Fruit fly (Drosophila melanogaster) whole organism, prepupa: ENCODE data around the gene CG6026.
A peak's percentile ranks its signal among the peaks of the same experiment; 100 is the strongest.

ENCODE experiments used
- Blimp-1 ChIP-seq: fragments of 200-800 bp; sonication (Bioruptor generic); optimal IDR thresholded peaks from 3 replicates; lab custom pipeline; 2017; ENCODE audit warnings: missing biosample characterization, missing genetic modification characterization, mild to moderate bottlenecking, moderate library complexity, missing genetic modification reagents
- CG10669 ChIP-seq: fragments of 200-800 bp; sonication (Bioruptor generic); optimal IDR thresholded peaks from 3 replicates; lab custom pipeline; 2018; ENCODE audit warnings: missing biosample characterization, mild to moderate bottlenecking, missing genetic modification characterization, moderate library complexity
- CG11294 ChIP-seq: fragments of 200-800 bp; sonication (Bioruptor generic); IDR thresholded peaks from 2 replicates; pipeline ENCODE4 v1.3.6; 2022; ENCODE audit warnings: missing biosample characterization, missing genetic modification characterization
- CG11762 ChIP-seq: fragments of 200-800 bp; sonication (Bioruptor generic); optimal IDR thresholded peaks from 3 replicates; lab custom pipeline; 2016; ENCODE audit warnings: missing biosample characterization, missing genetic modification characterization; ENCODE audit not compliant: insufficient read depth
- CG11902 ChIP-seq: fragments of 200-800 bp; sonication (Bioruptor generic); optimal IDR thresholded peaks from 3 replicates; lab custom pipeline; 2016; ENCODE audit warnings: missing biosample characterization, missing genetic modification characterization
- CG1621 ChIP-seq: fragments of 200-800 bp; sonication (Bioruptor generic); optimal IDR thresholded peaks from 3 replicates; lab custom pipeline; 2018; ENCODE audit warnings: missing biosample characterization, mild to moderate bottlenecking, missing genetic modification characterization
- CG3032 ChIP-seq: fragments of 200-800 bp; optimal IDR thresholded peaks from 2 replicates; lab custom pipeline; 2019; ENCODE audit warnings: missing biosample characterization, mild to moderate bottlenecking, missing genetic modification characterization, moderate library complexity
- CG31627 ChIP-seq: fragments of 200-800 bp; sonication (Bioruptor generic); optimal IDR thresholded peaks from 3 replicates; lab custom pipeline; 2016; ENCODE audit warnings: missing biosample characterization, missing genetic modification characterization
- CG32006 ChIP-seq: fragments of 200-800 bp; sonication (Bioruptor generic); optimal IDR thresholded peaks from 3 replicates; lab custom pipeline; 2017; ENCODE audit warnings: missing biosample characterization, mild to moderate bottlenecking, missing genetic modification characterization
- CG34406 ChIP-seq: fragments of 200-800 bp; sonication (Bioruptor generic); optimal IDR thresholded peaks from 3 replicates; lab custom pipeline; 2016; ENCODE audit warnings: missing biosample characterization, missing genetic modification characterization
- CG3919 ChIP-seq: fragments of 200-800 bp; sonication (Bioruptor generic); optimal IDR thresholded peaks from 3 replicates; lab custom pipeline; 2016; ENCODE audit warnings: missing biosample characterization, missing genetic modification characterization
- CG4318 ChIP-seq: fragments of 200-800 bp; sonication (Bioruptor generic); optimal IDR thresholded peaks from 3 replicates; lab custom pipeline; 2017; ENCODE audit warnings: missing biosample characterization, mild to moderate bottlenecking, missing genetic modification characterization
- CG6163 ChIP-seq: fragments of 200-800 bp; sonication (Bioruptor generic); IDR thresholded peaks from 3 replicates; pipeline ENCODE4 v1.3.6; 2022; ENCODE audit warnings: missing biosample characterization, missing genetic modification characterization
- CG6276 ChIP-seq: fragments of 200-800 bp; sonication (Bioruptor generic); optimal IDR thresholded peaks from 2 replicates; lab custom pipeline; 2017; ENCODE audit warnings: missing biosample characterization, mild to moderate bottlenecking, missing genetic modification characterization
- CG6792 ChIP-seq: fragments of 200-800 bp; sonication (Bioruptor generic); optimal IDR thresholded peaks from 3 replicates; lab custom pipeline; 2016; ENCODE audit warnings: missing biosample characterization, missing genetic modification characterization
- CG6808 ChIP-seq: fragments of 200-800 bp; sonication (Bioruptor generic); optimal IDR thresholded peaks from 3 replicates; lab custom pipeline; 2017; ENCODE audit warnings: missing biosample characterization, missing genetic modification characterization, mild to moderate bottlenecking, moderate library complexity, missing genetic modification reagents
- CG6854 ChIP-seq: fragments of 200-800 bp; sonication (Bioruptor generic); optimal IDR thresholded peaks from 2 replicates; lab custom pipeline; 2017; ENCODE audit warnings: missing biosample characterization, mild to moderate bottlenecking, missing genetic modification characterization
- CG7368 ChIP-seq: fragments of 200-800 bp; sonication (Bioruptor generic); optimal IDR thresholded peaks from 3 replicates; lab custom pipeline; 2016; ENCODE audit warnings: missing biosample characterization, missing genetic modification characterization
- CG8119 ChIP-seq: fragments of 200-800 bp; sonication (Bioruptor generic); IDR thresholded peaks from 3 replicates; pipeline ENCODE4 v1.3.6; 2022; ENCODE audit warnings: missing biosample characterization, missing genetic modification characterization
- CG8319 ChIP-seq: fragments of 200-800 bp; sonication (Bioruptor generic); optimal IDR thresholded peaks from 3 replicates; lab custom pipeline; 2016; ENCODE audit warnings: missing biosample characterization, missing genetic modification characterization
- CG9139 ChIP-seq: fragments of 200-800 bp; sonication (Bioruptor generic); optimal IDR thresholded peaks from 3 replicates; lab custom pipeline; 2017; ENCODE audit warnings: missing biosample characterization, mild to moderate bottlenecking, missing genetic modification characterization
- Eip78C ChIP-seq: fragments of 200-800 bp; sonication (Bioruptor generic); peaks from one replicate; lab custom pipeline; 2016; ENCODE audit warnings: missing biosample characterization, missing genetic modification characterization
- Ets21C ChIP-seq: fragments of 200-800 bp; sonication (Bioruptor generic); optimal IDR thresholded peaks from 3 replicates; lab custom pipeline; 2016; ENCODE audit warnings: missing biosample characterization, missing genetic modification characterization
- Ets96B ChIP-seq: fragments of 200-800 bp; optimal IDR thresholded peaks from 2 replicates; lab custom pipeline; 2019; ENCODE audit warnings: missing biosample characterization, mild to moderate bottlenecking, missing genetic modification characterization, moderate library complexity
- Gug ChIP-seq: fragments of 200-800 bp; sonication (Bioruptor generic); IDR thresholded peaks from 2 replicates; pipeline ENCODE4 v1.3.6; 2022; ENCODE audit warnings: missing biosample characterization, missing genetic modification characterization
- Hr39 ChIP-seq: fragments of 200-800 bp; sonication (Bioruptor generic); optimal IDR thresholded peaks from 2 replicates; lab custom pipeline; 2016; ENCODE audit warnings: missing biosample characterization, missing genetic modification characterization
- Met ChIP-seq: fragments of 200-800 bp; sonication (Bioruptor generic); optimal IDR thresholded peaks from 3 replicates; lab custom pipeline; 2016; ENCODE audit warnings: missing biosample characterization, missing genetic modification characterization
- Smox ChIP-seq: fragments of 200-800 bp; sonication (Bioruptor generic); optimal IDR thresholded peaks from 3 replicates; lab custom pipeline; 2016; ENCODE audit warnings: missing biosample characterization, missing genetic modification characterization
- Sox15 ChIP-seq: fragments of 200-800 bp; sonication (Bioruptor generic); optimal IDR thresholded peaks from 3 replicates; lab custom pipeline; 2016; ENCODE audit warnings: missing biosample characterization, missing genetic modification characterization
- achi ChIP-seq: fragments of 200-800 bp; sonication (Bioruptor generic); optimal IDR thresholded peaks from 3 replicates; lab custom pipeline; 2016; ENCODE audit warnings: missing biosample characterization, missing genetic modification characterization
- dac ChIP-seq: fragments of 200-800 bp; sonication (Bioruptor generic); optimal IDR thresholded peaks from 2 replicates; lab custom pipeline; 2017; ENCODE audit warnings: missing biosample characterization, mild to moderate bottlenecking, missing genetic modification characterization
- dsx ChIP-seq: fragments of 200-800 bp; optimal IDR thresholded peaks from 3 replicates; lab custom pipeline; 2019; ENCODE audit warnings: missing biosample characterization, mild to moderate bottlenecking, missing genetic modification characterization, moderate library complexity; ENCODE audit not compliant: poor library complexity, severe bottlenecking
- esn ChIP-seq: fragments of 200-800 bp; sonication (Bioruptor generic); optimal IDR thresholded peaks from 2 replicates; lab custom pipeline; 2016; ENCODE audit warnings: missing biosample characterization, mild to moderate bottlenecking, missing genetic modification characterization, moderate library complexity
- fd59A ChIP-seq: fragments of 200-800 bp; sonication (Bioruptor generic); optimal IDR thresholded peaks from 2 replicates; lab custom pipeline; 2017; ENCODE audit warnings: missing biosample characterization, mild to moderate bottlenecking, missing genetic modification characterization, missing genetic modification reagents
- fkh ChIP-seq: fragments of 200-800 bp; sonication (Bioruptor generic); optimal IDR thresholded peaks from 3 replicates; lab custom pipeline; 2017; ENCODE audit warnings: missing biosample characterization, mild to moderate bottlenecking, missing genetic modification characterization, moderate library complexity
- lz ChIP-seq: fragments of 200-800 bp; sonication (Bioruptor generic); optimal IDR thresholded peaks from 3 replicates; lab custom pipeline; 2016; ENCODE audit warnings: missing biosample characterization, missing genetic modification characterization
- pdm3 ChIP-seq: fragments of 200-800 bp; sonication (Bioruptor generic); optimal IDR thresholded peaks from 3 replicates; lab custom pipeline; 2016; ENCODE audit warnings: missing biosample characterization, missing genetic modification characterization
- salr ChIP-seq, 2 experiments: fragments of 200-800 bp; sonication (Bioruptor generic); optimal IDR thresholded peaks; 3 replicates each; lab custom pipeline; 2016 to 2018; ENCODE audit warnings: missing biosample characterization in 2 of 2, missing genetic modification characterization in 2 of 2, mild to moderate bottlenecking in 1 of 2
- ss ChIP-seq, 2 experiments: fragments of 200-800 bp; sonication (Bioruptor generic); optimal IDR thresholded peaks; 2 replicates in 1 of 2; 3 replicates in 1 of 2; lab custom pipeline; 2017 to 2018; ENCODE audit warnings: mild to moderate bottlenecking in 2 of 2, missing biosample characterization in 2 of 2, missing genetic modification characterization in 2 of 2, moderate library complexity in 1 of 2
- svp ChIP-seq: fragments of 200-800 bp; sonication (Bioruptor generic); peaks from one replicate; lab custom pipeline; 2016; ENCODE audit warnings: missing biosample characterization, missing genetic modification characterization
- topi ChIP-seq: fragments of 200-800 bp; sonication (Bioruptor generic); optimal IDR thresholded peaks from 3 replicates; lab custom pipeline; 2016; ENCODE audit warnings: missing biosample characterization, missing genetic modification characterization
- vri ChIP-seq: fragments of 200-800 bp; sonication (Bioruptor generic); optimal IDR thresholded peaks from 3 replicates; lab custom pipeline; 2016; ENCODE audit warnings: missing biosample characterization, mild to moderate bottlenecking, missing genetic modification characterization

The CG6026 gene

DNA sequence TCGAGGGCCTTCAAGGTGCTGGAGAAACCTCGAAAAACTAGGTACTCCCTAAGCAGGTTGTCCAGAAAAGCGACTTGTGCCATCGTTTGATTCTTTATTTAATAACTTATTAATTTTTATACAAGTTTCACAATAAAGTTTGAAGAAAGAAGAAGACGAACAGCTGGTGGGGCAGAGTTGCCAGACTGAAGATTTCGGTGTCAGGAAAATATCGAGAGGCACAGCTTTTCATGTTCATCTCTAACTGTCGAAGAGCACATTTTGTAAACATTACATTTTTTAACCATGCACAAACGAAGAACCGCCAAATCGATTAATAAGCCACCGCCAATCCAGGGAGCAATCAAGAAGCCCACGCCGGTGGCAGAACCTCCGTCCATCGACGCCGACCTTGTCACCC, 9.5 kb upstream of the CG6026 start, which contains the start of the genes CG6005 and CG14286 (continued):
- TF ChIP-seq Blimp-1 (GFP tag; lab: Kevin White, UChicago): no peak
- TF ChIP-seq Gug (GFP tag; lab: Robert Waterston, UW): no peak
- TF ChIP-seq Smox (GFP tag; lab: Kevin White, UChicago): no peak
- TF ChIP-seq achi: peak; percentile 72
- TF ChIP-seq Eip78C (GFP tag; lab: Kevin White, UChicago): peak; percentile 65
- peak; percentile 66 for TF ChIP-seq fkh (GFP tag; lab: Kevin White, UChicago)
- peak; percentile 42 for TF ChIP-seq lz (GFP tag; lab: Kevin White, UChicago)

DNA sequence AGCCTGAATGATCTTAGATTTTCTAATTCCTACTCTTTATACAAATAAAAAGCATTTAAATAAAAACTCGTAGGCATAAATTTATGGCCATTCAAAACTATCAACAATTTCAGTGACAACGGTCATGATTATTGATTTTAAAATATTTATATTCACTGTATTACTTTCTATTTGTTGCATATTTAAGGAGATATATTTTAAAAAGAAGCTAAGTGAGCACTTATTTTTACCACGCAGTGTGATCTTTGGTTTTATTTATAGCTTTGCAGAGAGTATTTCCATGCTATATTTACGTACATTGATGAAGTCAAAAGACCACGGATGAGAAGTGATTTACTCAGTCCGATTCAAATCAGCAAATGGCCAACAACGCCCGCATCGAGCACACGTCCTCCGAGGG, 8.6 kb upstream of the CG6026 start, which contains the start of gene CG14285:
TSS of gene CG14285 (plus strand) at position 339 of the 400 bp plus-strand sequence.
- TF ChIP-seq lz (GFP tag; lab: Kevin White, UChicago): no peak
- no peak for TF ChIP-seq svp (GFP tag; lab: Kevin White, UChicago)
- no peak for TF ChIP-seq salr (GFP tag; optimal IDR thresholded peaks at IDR 0.05; lab: Kevin White, UChicago)
- TF ChIP-seq vri: no peak
- no peak for TF ChIP-seq CG11902
- TF ChIP-seq CG10669 (GFP tag; lab: Kevin White, UChicago): no peak
- TF ChIP-seq Ets21C (GFP tag; lab: Kevin White, UChicago): no peak
- no peak for TF ChIP-seq CG6792 (GFP tag; lab: Kevin White, UChicago)
- no peak for TF ChIP-seq Gug (GFP tag; lab: Robert Waterston, UW)
- TF ChIP-seq CG3919 (GFP tag; lab: Kevin White, UChicago): no peak
- no peak for TF ChIP-seq CG1621
- TF ChIP-seq Hr39: no peak
- TF ChIP-seq, all 60 proteins: peak for 0

DNA sequence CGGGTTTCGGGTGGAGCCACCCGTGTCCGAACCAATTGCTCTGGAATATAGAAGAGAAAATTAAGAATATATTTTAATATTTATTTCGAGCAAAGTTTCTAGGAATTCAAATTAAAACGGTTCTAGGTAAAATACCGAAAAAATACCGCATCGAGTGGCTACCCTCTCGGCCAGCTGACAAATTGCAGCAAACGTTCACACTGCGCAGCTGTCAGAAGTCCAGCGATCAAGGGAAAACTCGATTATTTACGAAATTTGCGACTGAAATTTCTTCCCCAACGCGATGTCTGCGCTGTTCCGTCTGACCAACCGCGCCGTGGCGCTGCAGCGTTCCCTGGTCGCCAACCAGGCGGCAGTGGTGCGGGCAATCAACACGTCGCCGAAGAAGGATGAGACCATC, 6.2 kb upstream of the CG6026 start, which contains the start of gene NP15.6:
TSS of gene NP15.6 (plus strand) at position 204 of the 400 bp plus-strand sequence.
- TF ChIP-seq fkh (GFP tag; lab: Kevin White, UChicago) (no peak), CG4318 (no peak), CG7368 (no peak), achi (peak; percentile 99), Smox (GFP tag; lab: Kevin White, UChicago) (no peak), Hr39 (no peak), CG3032 (tag; lab: Kevin White, UChicago) (no peak)
- TF ChIP-seq, all 60 proteins: peak for 1

DNA sequence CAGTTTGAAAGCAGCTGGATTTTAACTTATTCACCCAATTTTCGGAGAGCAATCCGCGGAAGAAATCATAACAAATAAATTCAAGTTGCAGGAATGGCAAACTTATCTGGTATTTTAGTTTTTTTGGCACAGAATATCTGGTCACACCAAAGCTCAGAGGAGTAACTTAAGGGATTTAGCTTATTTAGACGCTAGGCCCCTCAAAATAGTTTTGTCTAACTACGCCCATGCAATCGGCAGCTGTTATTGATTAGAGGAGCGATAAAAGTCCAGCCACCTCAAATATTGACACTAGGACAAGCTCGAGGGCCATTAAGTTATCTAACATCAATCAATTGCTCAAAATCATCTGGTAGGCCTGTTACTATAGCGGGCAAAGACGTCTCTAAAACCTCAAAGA, 4.6 kb upstream of the CG6026 start, which contains the start of the genes GatA and P5cr:
TSS of gene GatA (minus strand) at position 100 of the 400 bp plus-strand sequence.
TSS of gene P5cr (plus strand) at position 174 of the 400 bp plus-strand sequence.
- peak; percentile 65; the same call in 2 of the 3 replicates for TF ChIP-seq CG8119 (GFP tag; lab: Robert Waterston, UW)
- peak; percentile 84 for TF ChIP-seq esn (GFP tag; lab: Kevin White, UChicago)
- TF ChIP-seq CG6808: no peak
- TF ChIP-seq CG6163 (GFP tag; lab: Robert Waterston, UW): peak; percentile 92
- TF ChIP-seq CG9139: no peak
- peak; percentile 72 for TF ChIP-seq CG1621
- peak; percentile 86 for TF ChIP-seq vri
- TF ChIP-seq CG31627 (GFP tag; lab: Kevin White, UChicago): peak; percentile 82
- TF ChIP-seq CG4318: no peak
- TF ChIP-seq CG32006 (GFP tag; lab: Kevin White, UChicago): peak; percentile 79
- TF ChIP-seq CG8319: no peak
- peak; percentile 89 for TF ChIP-seq CG3919 (GFP tag; lab: Kevin White, UChicago)
- TF ChIP-seq fd59A (GFP tag; lab: Kevin White, UChicago): peak; percentile 56
- no peak for TF ChIP-seq CG6276 (GFP tag; lab: Kevin White, UChicago)
- peak; percentile 50 for TF ChIP-seq CG11902
- TF ChIP-seq lz (GFP tag; lab: Kevin White, UChicago): peak; percentile 82
- TF ChIP-seq achi: peak; percentile 82
- TF ChIP-seq CG10669 (GFP tag; lab: Kevin White, UChicago): no peak
- peak; percentile 65 for TF ChIP-seq topi (GFP tag; lab: Kevin White, UChicago)
- TF ChIP-seq dsx (GFP tag; lab: Kevin White, UChicago): peak; percentile 31
- TF ChIP-seq Ets96B (tag; lab: Kevin White, UChicago): peak; percentile 70
- TF ChIP-seq ss (GFP tag; optimal IDR thresholded peaks at IDR 0.05; lab: Kevin White, UChicago): peak in 1 of 2 experiments; percentile 53
- peak; percentile 73 for TF ChIP-seq CG11294 (GFP tag; lab: Robert Waterston, UW)
- TF ChIP-seq CG6792 (GFP tag; lab: Kevin White, UChicago): peak; percentile 72
- peak; percentile 58 for TF ChIP-seq CG34406 (GFP tag; lab: Kevin White, UChicago)
- no peak for TF ChIP-seq Met
- peak; percentile 62 for TF ChIP-seq Sox15
- peak; percentile 74 for TF ChIP-seq fkh (GFP tag; lab: Kevin White, UChicago)
- peak; percentile 72 for TF ChIP-seq dac (GFP tag; lab: Kevin White, UChicago)
- no peak for TF ChIP-seq Blimp-1 (GFP tag; lab: Kevin White, UChicago)
- TF ChIP-seq pdm3 (GFP tag; lab: Kevin White, UChicago): peak; percentile 88
- peak; percentile 66 for TF ChIP-seq CG11762
- peak; percentile 55 for TF ChIP-seq CG6854 (GFP tag; lab: Kevin White, UChicago)
- peak; percentile 82 for TF ChIP-seq Hr39
